Worm (Caenorhabditis elegans): ENCODE measurements around the gene C52E4.12.

ce11 chrV:11948581-11948980 lies 47.4 kb upstream of the C52E4.12 start:
- TF ChIP-seq dao-5 (tag; optimal IDR thresholded peaks at IDR 0.05) (no peak), him-1 (tag; optimal IDR thresholded peaks at IDR 0.05) (no peak)
